Fruit fly (Drosophila melanogaster): ENCODE data around the gene CG9737.
A peak's percentile ranks its signal among the peaks of the same experiment; 100 is the strongest.

CG9737 gene

dm6 chr3R:30222236-30222635, 20.9 kb downstream of the CG9737 start:
- TF ChIP-seq CTCF (optimal IDR thresholded peaks at IDR 0.05) (no peak), CG8478 (optimal IDR thresholded peaks at IDR 0.05) (no peak)

dm6 chr3R:30216210-30216609, 26.9 kb downstream of the CG9737 start, which contains the start of gene CecC:
Gene CecC, plus strand, starts transcription at chr3R:30216484.
- TF ChIP-seq CTCF (optimal IDR thresholded peaks at IDR 0.05) = no peak
- no peak for TF ChIP-seq CG8478 (optimal IDR thresholded peaks at IDR 0.05)

dm6 chr3R:30215020-30215419, 28.1 kb downstream of the CG9737 start:
- no peak for TF ChIP-seq CTCF (optimal IDR thresholded peaks at IDR 0.05)
- no peak for TF ChIP-seq CG8478 (optimal IDR thresholded peaks at IDR 0.05)

dm6 chr3R:30213697-30214096, 29.4 kb downstream of the CG9737 start, which contains the start of gene CecB:
Gene CecB, minus strand, starts transcription at chr3R:30213797.
- TF ChIP-seq CTCF (optimal IDR thresholded peaks at IDR 0.05) (no peak), CG8478 (optimal IDR thresholded peaks at IDR 0.05) (no peak)

dm6 chr3R:30211856-30212255, 31.3 kb downstream of the CG9737 start, which contains the start of gene CecA2:
Gene CecA2, plus strand, starts transcription at chr3R:30212156.
- no peak for TF ChIP-seq CG8478 (optimal IDR thresholded peaks at IDR 0.05)
- TF ChIP-seq CTCF (optimal IDR thresholded peaks at IDR 0.05) = no peak

dm6 chr3R:30210560-30210959, 32.6 kb downstream of the CG9737 start, which contains the start of gene CecA1:
Gene CecA1, plus strand, starts transcription at chr3R:30210874.
- no peak for TF ChIP-seq CG8478 (optimal IDR thresholded peaks at IDR 0.05)
- TF ChIP-seq CTCF (optimal IDR thresholded peaks at IDR 0.05) = no peak

dm6 chr3R:30209648-30210047, 33.5 kb downstream of the CG9737 start, which contains the start of gene Anp:
Gene Anp, plus strand, starts transcription at chr3R:30209948.
- no peak for TF ChIP-seq CTCF (optimal IDR thresholded peaks at IDR 0.05)
- TF ChIP-seq CG8478 (optimal IDR thresholded peaks at IDR 0.05) = no peak

dm6 chr3R:30208766-30209484, 34.2 kb downstream of the CG9737 start, which contains the start of gene RpS7:
Gene RpS7, minus strand, starts transcription at chr3R:30209020.
- TF ChIP-seq CG8478 (optimal IDR thresholded peaks at IDR 0.05) = no peak
- TF ChIP-seq CTCF (optimal IDR thresholded peaks at IDR 0.05) = peak; percentile 43 to 88

- TF ChIP-seq CG8478 (optimal IDR thresholded peaks at IDR 0.05) = no peak
- no peak for TF ChIP-seq CTCF (optimal IDR thresholded peaks at IDR 0.05)
These were observed 35.1 kb downstream of the CG9737 start for dm6 chr3R:30208011-30208410.

- TF ChIP-seq CG8478 (optimal IDR thresholded peaks at IDR 0.05) = no peak
- TF ChIP-seq CTCF (optimal IDR thresholded peaks at IDR 0.05) = no peak
These were observed 37.2 kb downstream of the CG9737 start for dm6 chr3R:30205946-30206345.

dm6 chr3R:30204004-30204603, 39.0 kb downstream of the CG9737 start:
- TF ChIP-seq CG8478 (optimal IDR thresholded peaks at IDR 0.05) = no peak
- no peak for TF ChIP-seq CTCF (optimal IDR thresholded peaks at IDR 0.05)

dm6 chr3R:30203104-30203986, 39.8 kb downstream of the CG9737 start:
- TF ChIP-seq CTCF (optimal IDR thresholded peaks at IDR 0.05) = no peak

dm6 chr3R:30202898-30203103, 40.3 kb downstream of the CG9737 start, which contains the start of gene CG9743:
Gene CG9743, minus strand, starts transcription at chr3R:30202998.
- TF ChIP-seq CG8478 (optimal IDR thresholded peaks at IDR 0.05) = no peak
- TF ChIP-seq CTCF (optimal IDR thresholded peaks at IDR 0.05) = no peak

dm6 chr3R:30201064-30201463, 42.0 kb downstream of the CG9737 start:
- TF ChIP-seq CG8478 (optimal IDR thresholded peaks at IDR 0.05) (no peak), CTCF (optimal IDR thresholded peaks at IDR 0.05) (no peak)

- no peak for TF ChIP-seq CG8478 (optimal IDR thresholded peaks at IDR 0.05)
- no peak for TF ChIP-seq CTCF (optimal IDR thresholded peaks at IDR 0.05)
These were observed 42.9 kb downstream of the CG9737 start for dm6 chr3R:30200091-30200698.
